Fruit fly (Drosophila melanogaster) whole organism, embryonic: Measurements from ENCODE around the gene CG4467.
A peak's percentile ranks its signal among the peaks of the same experiment; 100 is the strongest.

Experiments
- Ada2b ChIP-seq: fragments of 200-800 bp; sonication (Bioruptor generic); IDR thresholded peaks from 2 replicates; pipeline ENCODE4 v1.3.6; 2022; ENCODE audit warnings: missing biosample characterization, missing genetic modification characterization
- Adf1 ChIP-seq: fragments of 200-800 bp; sonication (Bioruptor generic); IDR thresholded peaks from 2 replicates; pipeline ENCODE4 v1.3.6; 2022; ENCODE audit warnings: missing biosample characterization, missing genetic modification characterization
- Bdp1 ChIP-seq: fragments of 200-800 bp; sonication (Bioruptor generic); optimal IDR thresholded peaks from 3 replicates; lab custom pipeline; 2016; ENCODE audit warnings: missing biosample characterization, missing genetic modification characterization
- CG11247 ChIP-seq: fragments of 200-800 bp; sonication (Bioruptor generic); IDR thresholded peaks from 2 replicates; pipeline ENCODE4 v1.3.6; 2022; ENCODE audit warnings: missing biosample characterization, missing genetic modification characterization
- CG11456 ChIP-seq: fragments of 200-800 bp; sonication (Bioruptor generic); IDR thresholded peaks from 3 replicates; pipeline ENCODE4 v1.3.6; 2022; ENCODE audit warnings: missing biosample characterization, missing genetic modification characterization
- CG12299 ChIP-seq: fragments of 200-800 bp; sonication (Bioruptor generic); optimal IDR thresholded peaks from 2 replicates; lab custom pipeline; 2018; ENCODE audit warnings: missing biosample characterization, mild to moderate bottlenecking, missing genetic modification characterization
- CG12391 ChIP-seq: fragments of 200-800 bp; sonication (Bioruptor generic); optimal IDR thresholded peaks from 3 replicates; lab custom pipeline; 2018; ENCODE audit warnings: missing biosample characterization, mild to moderate bottlenecking, missing genetic modification characterization, moderate library complexity
- CG15269 ChIP-seq: fragments of 200-800 bp; sonication (Bioruptor generic); optimal IDR thresholded peaks from 2 replicates; lab custom pipeline; 2018; ENCODE audit warnings: missing biosample characterization, mild to moderate bottlenecking, missing genetic modification characterization, moderate library complexity
- CG16779 ChIP-seq: fragments of 200-800 bp; sonication (Bioruptor generic); IDR thresholded peaks from 2 replicates; pipeline ENCODE4 v1.3.6; 2022; ENCODE audit warnings: missing biosample characterization, missing genetic modification characterization
- CG17568 ChIP-seq: fragments of 200-800 bp; sonication (Bioruptor generic); optimal IDR thresholded peaks from 2 replicates; lab custom pipeline; 2018; ENCODE audit warnings: missing biosample characterization, mild to moderate bottlenecking, missing genetic modification characterization, moderate library complexity
- CG18599 ChIP-seq: fragments of 200-800 bp; sonication (Bioruptor generic); optimal IDR thresholded peaks from 3 replicates; lab custom pipeline; 2017; ENCODE audit warnings: missing biosample characterization, missing genetic modification characterization, mild to moderate bottlenecking, moderate library complexity, missing genetic modification reagents
- CG2120 ChIP-seq: fragments of 200-800 bp; sonication (Bioruptor generic); optimal IDR thresholded peaks from 3 replicates; lab custom pipeline; 2016; ENCODE audit warnings: missing biosample characterization, missing genetic modification characterization
- CG2202 ChIP-seq: fragments of 200-800 bp; sonication (Bioruptor generic); optimal IDR thresholded peaks from 2 replicates; lab custom pipeline; 2018; ENCODE audit warnings: missing biosample characterization, mild to moderate bottlenecking, missing genetic modification characterization
- CG7745 ChIP-seq: fragments of 200-800 bp; sonication (Bioruptor generic); optimal IDR thresholded peaks from 2 replicates; lab custom pipeline; 2018; ENCODE audit warnings: missing biosample characterization, mild to moderate bottlenecking, missing genetic modification characterization, moderate library complexity
- CG7839 ChIP-seq: fragments of 200-800 bp; sonication (Bioruptor generic); optimal IDR thresholded peaks from 3 replicates; lab custom pipeline; 2018; ENCODE audit warnings: missing biosample characterization, mild to moderate bottlenecking, missing genetic modification characterization, moderate library complexity
- CG9609 ChIP-seq: fragments of 200-800 bp; sonication (Bioruptor generic); optimal IDR thresholded peaks from 3 replicates; lab custom pipeline; 2016; ENCODE audit warnings: missing biosample characterization, missing genetic modification characterization
- CG9797 ChIP-seq: fragments of 200-800 bp; sonication (Bioruptor generic); optimal IDR thresholded peaks from 3 replicates; lab custom pipeline; 2018; ENCODE audit warnings: missing biosample characterization, mild to moderate bottlenecking, missing genetic modification characterization
- CoRest ChIP-seq: fragments of 200-800 bp; sonication (Bioruptor generic); optimal IDR thresholded peaks from 3 replicates; lab custom pipeline; 2018; ENCODE audit warnings: missing biosample characterization, mild to moderate bottlenecking, missing genetic modification characterization, moderate library complexity
- Dfd ChIP-seq, 2 experiments: fragments of >200 bp; optimal IDR thresholded peaks; 2 replicates each; lab custom pipeline; 2017; ENCODE audit warnings: missing biosample characterization in 2 of 2, missing genetic modification characterization in 2 of 2
- Ets97D ChIP-seq: fragments of 200-800 bp; sonication (Bioruptor generic); optimal IDR thresholded peaks from 3 replicates; lab custom pipeline; 2016; ENCODE audit warnings: missing biosample characterization, missing genetic modification characterization
- H2.0 ChIP-seq: fragments of 200-800 bp; sonication (Bioruptor generic); IDR thresholded peaks from 2 replicates; pipeline ENCODE4 v1.3.6; 2022; ENCODE audit warnings: missing biosample characterization, missing genetic modification characterization
- Lhr ChIP-seq: fragments of 200-800 bp; sonication (Bioruptor generic); optimal IDR thresholded peaks from 3 replicates; lab custom pipeline; 2017; ENCODE audit warnings: mild to moderate bottlenecking, missing biosample characterization, missing genetic modification reagents, missing genetic modification characterization
- Max ChIP-seq: fragments of 200-800 bp; sonication (Bioruptor generic); optimal IDR thresholded peaks from 2 replicates; lab custom pipeline; 2016; ENCODE audit warnings: missing biosample characterization, mild to moderate bottlenecking, missing genetic modification characterization
- PHDP ChIP-seq: fragments of 200-800 bp; sonication (Bioruptor generic); optimal IDR thresholded peaks from 3 replicates; lab custom pipeline; 2018; ENCODE audit warnings: missing biosample characterization, mild to moderate bottlenecking, missing genetic modification characterization, moderate library complexity
- Ptx1 ChIP-seq: fragments of 200-800 bp; sonication (Bioruptor generic); IDR thresholded peaks from 2 replicates; pipeline ENCODE4 v1.3.6; 2022; ENCODE audit warnings: missing biosample characterization, missing genetic modification characterization
- Six4 ChIP-seq: fragments of 200-800 bp; sonication (Bioruptor generic); optimal IDR thresholded peaks from 2 replicates; lab custom pipeline; 2016; ENCODE audit warnings: missing biosample characterization, missing genetic modification characterization
- Spps ChIP-seq: fragments of 200-800 bp; sonication (Bioruptor generic); optimal IDR thresholded peaks from 2 replicates; lab custom pipeline; 2018; ENCODE audit warnings: missing biosample characterization, mild to moderate bottlenecking, missing genetic modification characterization
- ac ChIP-seq: fragments of 200-800 bp; sonication (Bioruptor generic); optimal IDR thresholded peaks from 3 replicates; lab custom pipeline; 2017; ENCODE audit warnings: missing biosample characterization, mild to moderate bottlenecking, missing genetic modification characterization
- bowl ChIP-seq: fragments of 200-800 bp; sonication (Bioruptor generic); IDR thresholded peaks from 2 replicates; pipeline ENCODE4 v1.3.6; 2022; ENCODE audit warnings: missing biosample characterization, missing genetic modification characterization
- cg ChIP-seq: fragments of 200-800 bp; sonication (Bioruptor generic); optimal IDR thresholded peaks from 3 replicates; lab custom pipeline; 2019; ENCODE audit warnings: missing biosample characterization, mild to moderate bottlenecking, missing genetic modification characterization, moderate library complexity
- chinmo ChIP-seq: fragments of 200-800 bp; sonication (Bioruptor generic); IDR thresholded peaks from 4 replicates; pipeline ENCODE4 v1.3.6; 2022; ENCODE audit warnings: missing biosample characterization, missing genetic modification characterization; ENCODE audit not compliant: partially characterized antibody
- dmrt11E ChIP-seq: fragments of 200-800 bp; sonication (Bioruptor generic); optimal IDR thresholded peaks from 3 replicates; lab custom pipeline; 2018; ENCODE audit warnings: missing biosample characterization, mild to moderate bottlenecking, missing genetic modification characterization, moderate library complexity
- dmrt99B ChIP-seq: fragments of 200-800 bp; sonication (Bioruptor generic); optimal IDR thresholded peaks from 2 replicates; lab custom pipeline; 2018; ENCODE audit warnings: missing biosample characterization, mild to moderate bottlenecking, missing genetic modification characterization, moderate library complexity
- ftz-f1 ChIP-seq: fragments of 200-800 bp; sonication (Bioruptor generic); optimal IDR thresholded peaks from 2 replicates; lab custom pipeline; 2016; ENCODE audit warnings: missing biosample characterization, missing genetic modification characterization
- h ChIP-seq: fragments of >200 bp; optimal IDR thresholded peaks from 2 replicates; lab custom pipeline; 2017
- hkb ChIP-seq, 2 experiments: fragments of 200-800 bp in 1 of 2; fragments of >200 bp in 1 of 2; sonication (Bioruptor generic) in 1 of 2; IDR thresholded peaks in 1 of 2; optimal IDR thresholded peaks in 1 of 2; 2 replicates each; pipeline versions ENCODE4 v1.3.6 to Lab custom; 2017 to 2022; ENCODE audit warnings: missing biosample characterization in 1 of 2, missing genetic modification characterization in 1 of 2
- nmo ChIP-seq: fragments of 200-800 bp; sonication (Bioruptor generic); optimal IDR thresholded peaks from 2 replicates; lab custom pipeline; 2018; ENCODE audit warnings: missing biosample characterization, mild to moderate bottlenecking, missing genetic modification characterization, moderate library complexity
- odd ChIP-seq: fragments of 200-800 bp; sonication (Bioruptor generic); optimal IDR thresholded peaks from 2 replicates; lab custom pipeline; 2017; ENCODE audit warnings: missing biosample characterization, mild to moderate bottlenecking, missing genetic modification characterization
- rib ChIP-seq: fragments of 200-800 bp; sonication (Bioruptor generic); IDR thresholded peaks from 2 replicates; pipeline ENCODE4 v1.3.6; 2022; ENCODE audit warnings: missing biosample characterization, missing genetic modification characterization
- salm ChIP-seq: fragments of 200-800 bp; sonication (Bioruptor generic); optimal IDR thresholded peaks from 2 replicates; lab custom pipeline; 2018; ENCODE audit warnings: missing biosample characterization, mild to moderate bottlenecking, missing genetic modification characterization
- schlank ChIP-seq: fragments of 200-800 bp; sonication (Bioruptor generic); optimal IDR thresholded peaks from 2 replicates; lab custom pipeline; 2018; ENCODE audit warnings: missing biosample characterization, mild to moderate bottlenecking, missing genetic modification characterization
- sd ChIP-seq: fragments of 200-800 bp; sonication (Bioruptor generic); optimal IDR thresholded peaks from 3 replicates; lab custom pipeline; 2018; ENCODE audit warnings: missing biosample characterization, mild to moderate bottlenecking, missing genetic modification characterization, moderate library complexity
- sens ChIP-seq: fragments of 200-800 bp; sonication (Bioruptor generic); peaks from one replicate; lab custom pipeline; 2016; ENCODE audit warnings: missing biosample characterization, missing genetic modification characterization
- sim ChIP-seq: fragments of 200-800 bp; sonication (Bioruptor generic); IDR thresholded peaks from 2 replicates; pipeline ENCODE4 v1.3.6; 2022; ENCODE audit warnings: missing biosample characterization, missing genetic modification characterization
- slou ChIP-seq: fragments of 200-800 bp; sonication (Bioruptor generic); optimal IDR thresholded peaks from 3 replicates; lab custom pipeline; 2016; ENCODE audit warnings: missing biosample characterization, missing genetic modification characterization
- sug ChIP-seq: fragments of 200-800 bp; optimal IDR thresholded peaks from 2 replicates; lab custom pipeline; 2019; ENCODE audit warnings: missing biosample characterization, mild to moderate bottlenecking, missing genetic modification characterization, moderate library complexity
- trem ChIP-seq: fragments of 200-800 bp; optimal IDR thresholded peaks from 3 replicates; lab custom pipeline; 2019; ENCODE audit warnings: missing biosample characterization, mild to moderate bottlenecking, missing genetic modification characterization, moderate library complexity
- unc-4 ChIP-seq: fragments of 200-800 bp; sonication (Bioruptor generic); IDR thresholded peaks from 2 replicates; pipeline ENCODE4 v1.3.6; 2022; ENCODE audit warnings: missing biosample characterization, missing genetic modification characterization; ENCODE audit not compliant: partially characterized antibody

Gene CG4467

DNA sequence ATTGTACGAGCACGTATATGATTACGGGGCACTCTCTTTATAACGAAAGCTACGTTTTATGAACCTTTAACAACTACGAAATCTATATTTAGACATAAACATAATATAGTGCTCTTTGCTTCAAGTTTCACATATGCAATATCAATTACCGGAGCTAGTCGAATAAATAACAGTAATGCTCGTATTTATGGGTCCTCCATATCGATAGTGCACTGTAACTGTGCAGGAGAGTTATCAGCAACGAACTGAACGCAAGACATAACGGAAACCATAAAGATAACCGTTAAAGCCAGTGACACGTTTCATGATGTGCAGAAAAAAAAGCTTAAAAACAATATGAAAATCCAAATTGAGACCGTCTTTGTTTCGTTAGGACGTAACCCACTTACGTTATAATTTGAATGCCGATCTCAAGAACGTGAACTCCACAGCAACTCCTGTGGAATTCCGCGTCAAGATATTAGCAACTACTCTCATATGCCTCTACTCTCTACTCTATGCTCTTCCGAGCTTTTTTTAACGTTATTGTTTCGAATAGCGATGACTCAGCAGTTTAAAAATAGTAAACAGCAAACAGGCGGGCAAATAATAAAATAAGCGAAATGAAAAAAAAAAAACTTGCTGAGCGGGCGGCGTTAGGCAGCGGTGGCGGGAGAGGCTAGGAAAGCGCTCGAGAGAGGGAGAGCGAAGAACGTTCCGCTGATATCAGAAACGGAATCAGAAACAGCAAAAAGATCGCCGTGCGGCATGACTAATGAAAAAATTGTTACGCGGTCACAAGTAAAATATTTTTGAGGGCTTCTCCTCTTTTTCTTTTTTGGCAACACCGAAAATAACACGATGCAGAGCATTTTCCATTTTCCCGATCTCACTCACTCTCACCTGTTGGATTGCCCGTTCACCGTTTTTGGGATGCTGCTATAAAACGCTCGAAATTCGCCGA is 58.5 kb downstream of the CG4467 start:
- TF ChIP-seq CG2202 (tag; lab: Kevin White, UChicago) (peak; percentile 33), ac (GFP tag; lab: Kevin White, UChicago) (no peak), CG16779 (GFP tag; lab: Robert Waterston, UW) (no peak), CG9609 (GFP tag; lab: Kevin White, UChicago) (peak; percentile 35), CG7839 (tag; lab: Kevin White, UChicago) (peak; percentile 85), Lhr (GFP tag; lab: Kevin White, UChicago) (no peak), CG12299 (tag; lab: Kevin White, UChicago) (no peak), trem (tag; lab: Kevin White, UChicago) (peak; percentile 42), sens (peak; percentile 94), rib (GFP tag; lab: Robert Waterston, UW) (peak; percentile 31), Max (GFP tag; lab: Kevin White, UChicago) (peak; percentile 44), salm (tag; lab: Kevin White, UChicago) (peak; percentile 69), ftz-f1 (GFP tag; lab: Kevin White, UChicago) (no peak), CG11456 (GFP tag; lab: Robert Waterston, UW) (peak; percentile 84), CG9797 (GFP tag; lab: Kevin White, UChicago) (no peak), CG2120 (GFP tag; lab: Kevin White, UChicago) (peak; percentile 87), Ets97D (GFP tag; lab: Kevin White, UChicago) (peak; percentile 10), schlank (tag; lab: Kevin White, UChicago) (peak; percentile 34), sd (tag; lab: Kevin White, UChicago) (peak; percentile 55), unc-4 (no peak), Dfd (GFP tag; optimal IDR thresholded peaks at IDR 0.05; lab: Kevin White, UChicago) (no peak), odd (GFP tag; lab: Kevin White, UChicago) (peak; percentile 61), dmrt99B (tag; lab: Kevin White, UChicago) (peak; percentile 78), sim (no peak), hkb (optimal IDR thresholded peaks at IDR 0.05; lab: Kevin White, UChicago) (no peak), hkb (GFP tag; IDR thresholded peaks at IDR 0.05; lab: Robert Waterston, UW) (peak; percentile 80), CG7745 (tag; lab: Kevin White, UChicago) (no peak), PHDP (tag; lab: Kevin White, UChicago) (peak; percentile 85), Spps (tag; lab: Kevin White, UChicago) (peak; percentile 35), sug (tag; lab: Kevin White, UChicago) (peak; percentile 83), cg (GFP tag; lab: Kevin White, UChicago) (no peak), CoRest (peak; percentile 81), chinmo (peak; percentile 37; the same call in 1 of the 4 replicates), nmo (GFP tag; lab: Kevin White, UChicago) (peak; percentile 72), Six4 (GFP tag; lab: Kevin White, UChicago) (peak; percentile 36), slou (GFP tag; lab: Kevin White, UChicago) (no peak), H2.0 (GFP tag; lab: Robert Waterston, UW) (peak; percentile 74), CG17568 (GFP tag; lab: Kevin White, UChicago) (peak; percentile 66), CG15269 (tag; lab: Kevin White, UChicago) (peak; percentile 87), Ptx1 (GFP tag; lab: Robert Waterston, UW) (peak; percentile 83), dmrt11E (tag; lab: Kevin White, UChicago) (peak; percentile 30), CG12391 (peak; percentile 77), CG11247 (peak; percentile 75), bowl (GFP tag; lab: Robert Waterston, UW) (peak; percentile 50; the same call in 1 of the 2 replicates), h (no peak), Ada2b (GFP tag; lab: Robert Waterston, UW) (peak; percentile 70), CG18599 (peak; percentile 81), Bdp1 (peak; percentile 36), Adf1 (no peak; the same call in none of the 2 replicates)
